Fruit fly (Drosophila melanogaster) whole organism, pupa: ENCODE data around the gene CG18596.

Source experiments
- CG13204 ChIP-seq: fragments of 200-800 bp; sonication (Bioruptor generic); optimal IDR thresholded peaks from 2 replicates; lab custom pipeline; 2018; ENCODE audit warnings: missing biosample characterization, mild to moderate bottlenecking, missing genetic modification characterization, moderate library complexity
- CG15710 ChIP-seq: fragments of 200-800 bp; sonication (Bioruptor generic); optimal IDR thresholded peaks from 2 replicates; lab custom pipeline; 2018; ENCODE audit warnings: missing biosample characterization, mild to moderate bottlenecking, missing genetic modification characterization, moderate library complexity
- EcR ChIP-seq: fragments of 200-800 bp; sonication (Bioruptor generic); optimal IDR thresholded peaks from 3 replicates; lab custom pipeline; 2019; ENCODE audit warnings: missing biosample characterization, missing genetic modification characterization, mild to moderate bottlenecking, moderate library complexity, missing genetic modification reagents
- fd96Ca ChIP-seq: fragments of 200-800 bp; sonication (Bioruptor generic); IDR thresholded peaks from 3 replicates; pipeline ENCODE4 v1.3.6; 2022; ENCODE audit warnings: missing biosample characterization, missing genetic modification characterization

dm6 chr3R:22402355-22402754 lies 26.6 kb downstream of the CG18596 start, which contains the start of gene CG13856:
- TF ChIP-seq EcR (no peak), fd96Ca (GFP tag; lab: Robert Waterston, UW) (no peak), CG15710 (no peak), CG13204 (GFP tag; lab: Kevin White, UChicago) (no peak)
